Worm (Caenorhabditis elegans): Measurements from ENCODE around the gene pdha-1.

Gene pdha-1

ce11 chrII:8042289-8042688, 23.8 kb upstream of the pdha-1 start, which contains the start of gene T05H10.1:
Gene T05H10.1, plus strand, starts transcription at chrII:8042589.
- TF ChIP-seq saeg-2 (GFP tag; IDR thresholded peaks at IDR 0.05), result no peak
- no peak for TF ChIP-seq lin-1 (GFP tag; IDR thresholded peaks at IDR 0.05)
- TF ChIP-seq nhr-10 (tag; optimal IDR thresholded peaks at IDR 0.05), result no peak
- TF ChIP-seq zip-11 (GFP tag; IDR thresholded peaks at IDR 0.05), result no peak
- no peak for TF ChIP-seq daf-19 (GFP tag; conservative IDR thresholded peaks at IDR 0.05)
- no peak for TF ChIP-seq attf-4 (tag; optimal IDR thresholded peaks at IDR 0.05)
- TF ChIP-seq unc-62 (GFP tag; optimal IDR thresholded peaks at IDR 0.05 in 1 of 2), result no peak
- TF ChIP-seq unc-62 (tag; optimal IDR thresholded peaks at IDR 0.05), result no peak

ce11 chrII:8047264-8047663, 18.8 kb upstream of the pdha-1 start, which contains the start of gene apn-1:
Gene apn-1, plus strand, starts transcription at chrII:8047564.
- TF ChIP-seq unc-62 (GFP tag; optimal IDR thresholded peaks at IDR 0.05 in 1 of 2) (peak in 1 of 2 experiments; percentile 52), unc-62 (tag; optimal IDR thresholded peaks at IDR 0.05) (no peak), ceh-28 (tag; optimal IDR thresholded peaks at IDR 0.05) (no peak)

ce11 chrII:8050477-8050876, 15.6 kb upstream of the pdha-1 start, which contains the start of gene mtre-1:
Gene mtre-1, minus strand, starts transcription at chrII:8050577.
- no peak for TF ChIP-seq jun-1 (tag; optimal IDR thresholded peaks at IDR 0.05)
- no peak for TF ChIP-seq dve-1 (tag; optimal IDR thresholded peaks at IDR 0.05; ENCODE audit: insufficient read depth)
- TF ChIP-seq lir-3 (tag; optimal IDR thresholded peaks at IDR 0.05), result no peak
- peak in 1 of 2 experiments; percentile 15 for TF ChIP-seq unc-62 (GFP tag; optimal IDR thresholded peaks at IDR 0.05 in 1 of 2)
- TF ChIP-seq unc-62 (tag; optimal IDR thresholded peaks at IDR 0.05), result no peak
- TF ChIP-seq Y105C5A.15 (GFP tag; IDR thresholded peaks at IDR 0.05), result no peak

- no peak for TF ChIP-seq nhr-10 (tag; optimal IDR thresholded peaks at IDR 0.05)
- TF ChIP-seq zfp-3 (GFP tag; conservative IDR thresholded peaks at IDR 0.05), result no peak
- no peak for TF ChIP-seq mxl-2 (GFP tag; conservative IDR thresholded peaks at IDR 0.05)
- peak; percentile 88 for TF ChIP-seq aha-1 (tag)
Observed at ce11 chrII:8051330-8051729, 14.8 kb upstream of the pdha-1 start.

ce11 chrII:8052172-8052571, 13.9 kb upstream of the pdha-1 start:
- peak in 1 of 2 experiments; percentile 7 for TF ChIP-seq unc-62 (GFP tag; optimal IDR thresholded peaks at IDR 0.05 in 1 of 2)
- no peak for TF ChIP-seq unc-62 (tag; optimal IDR thresholded peaks at IDR 0.05)
- TF ChIP-seq ceh-32 (tag; optimal IDR thresholded peaks at IDR 0.05; ENCODE audit: poor library complexity), result no peak
- no peak for TF ChIP-seq nhr-237 (tag; optimal IDR thresholded peaks at IDR 0.05)
- no peak for TF ChIP-seq nhr-102 (tag; optimal IDR thresholded peaks at IDR 0.05)
- TF ChIP-seq spr-1 (tag; optimal IDR thresholded peaks at IDR 0.05), result no peak

ce11 chrII:8052850-8053249, 13.2 kb upstream of the pdha-1 start, which contains the start of gene T05H10.4:
Gene T05H10.4, plus strand, starts transcription at chrII:8053150.
- TF ChIP-seq lin-13 (GFP tag; optimal IDR thresholded peaks at IDR 0.05) (no peak), unc-39 (tag; optimal IDR thresholded peaks at IDR 0.05) (no peak), ces-1 (GFP tag; optimal IDR thresholded peaks at IDR 0.05) (no peak), mxl-2 (GFP tag; conservative IDR thresholded peaks at IDR 0.05) (no peak), vab-7 (GFP tag; IDR thresholded peaks at IDR 0.05) (no peak), F10B5.3 (tag; optimal IDR thresholded peaks at IDR 0.05) (no peak), snpc-1.2 (GFP tag; IDR thresholded peaks at IDR 0.05) (no peak), nhr-77 (tag; optimal IDR thresholded peaks at IDR 0.05) (no peak)

- TF ChIP-seq tag-97 (GFP tag; IDR thresholded peaks at IDR 0.05), result no peak
- no peak for TF ChIP-seq unc-130 (GFP tag; optimal IDR thresholded peaks at IDR 0.05)
- no peak for TF ChIP-seq dpl-1 (GFP tag; optimal IDR thresholded peaks at IDR 0.05)
- TF ChIP-seq ZK337.2 (GFP tag; IDR thresholded peaks at IDR 0.05), result no peak
- TF ChIP-seq nhr-11 (tag; optimal IDR thresholded peaks at IDR 0.05), result no peak
- no peak for TF ChIP-seq pqm-1 (tag; optimal IDR thresholded peaks at IDR 0.05)
- TF ChIP-seq snpc-4 (tag; optimal IDR thresholded peaks at IDR 0.05), result no peak
- no peak for TF ChIP-seq nhr-76 (tag; optimal IDR thresholded peaks at IDR 0.05)
- TF ChIP-seq dve-1 (tag; optimal IDR thresholded peaks at IDR 0.05; ENCODE audit: insufficient read depth), result no peak
- no peak for TF ChIP-seq aly-2 (tag; optimal IDR thresholded peaks at IDR 0.05)
- TF ChIP-seq duxl-1 (tag; optimal IDR thresholded peaks at IDR 0.05; ENCODE audit: poor library complexity), result no peak
- TF ChIP-seq hlh-11 (tag; optimal IDR thresholded peaks at IDR 0.05), result no peak
- no peak for TF ChIP-seq nhr-28 (tag; optimal IDR thresholded peaks at IDR 0.05)
- no peak for TF ChIP-seq fkh-10 (GFP tag; optimal IDR thresholded peaks at IDR 0.05)
- no peak for TF ChIP-seq nhr-42 (GFP tag; IDR thresholded peaks at IDR 0.05)
- TF ChIP-seq D1046.2 (GFP tag; IDR thresholded peaks at IDR 0.05), result no peak
- no peak for TF ChIP-seq unc-39 (tag; optimal IDR thresholded peaks at IDR 0.05)
- TF ChIP-seq nhr-10 (tag; optimal IDR thresholded peaks at IDR 0.05), result no peak
Observed at ce11 chrII:8057911-8058310, 8.2 kb upstream of the pdha-1 start.
